Worm (Caenorhabditis elegans) whole organism, L1 larva: Measurements from ENCODE around the gene ckk-1.
A peak's percentile ranks its signal among the peaks of the same experiment; 100 is the strongest.

Experiments used
- F16B12.6 ChIP-seq: fragments of 150-350 bp; optimal IDR thresholded peaks from 2 replicates; lab custom pipeline; 2014; ENCODE audit warnings: missing biosample characterization, missing genetic modification characterization
- aha-1 ChIP-seq: fragments of 150-350 bp; optimal IDR thresholded peaks from 2 replicates; lab custom pipeline; 2014; ENCODE audit warnings: missing biosample characterization, missing genetic modification characterization
- aly-2 ChIP-seq: fragments of 150-350 bp; optimal IDR thresholded peaks from 2 replicates; lab custom pipeline; 2014; ENCODE audit warnings: missing biosample characterization, missing genetic modification characterization
- blmp-1 ChIP-seq: fragments of 150-350 bp; optimal IDR thresholded peaks from 2 replicates; lab custom pipeline; 2014; ENCODE audit warnings: missing biosample characterization, missing genetic modification characterization
- ceh-82 ChIP-seq, 3 experiments: fragments of 150-350 bp in 1 of 3; sonication (generic microtip) in 2 of 3; optimal IDR thresholded peaks; 2 replicates each; lab custom pipeline; 2014 to 2017; ENCODE audit warnings: missing biosample characterization in 3 of 3, missing genetic modification characterization in 3 of 3
- ces-1 ChIP-seq: fragments of 150-350 bp; optimal IDR thresholded peaks from 2 replicates; lab custom pipeline; 2014; ENCODE audit warnings: missing biosample characterization, missing genetic modification reagents, missing genetic modification characterization
- dsc-1 ChIP-seq: sonication (generic microtip); optimal IDR thresholded peaks from 2 replicates; lab custom pipeline; 2016; ENCODE audit warnings: mild to moderate bottlenecking, missing genetic modification characterization, missing compliant biosample characterization
- efl-3 ChIP-seq: fragments of 200-800 bp; sonication (Bioruptor generic); optimal IDR thresholded peaks from 2 replicates; lab custom pipeline; 2018; ENCODE audit warnings: mild to moderate bottlenecking, missing genetic modification characterization, missing compliant biosample characterization
- egl-13 ChIP-seq: sonication (generic microtip); optimal IDR thresholded peaks from 2 replicates; lab custom pipeline; 2016; ENCODE audit warnings: missing genotype, missing genetic modification reagents, missing genetic modification characterization, missing compliant biosample characterization
- egl-27 ChIP-seq, 2 experiments: fragments of 150-350 bp in 1 of 2; sonication (generic microtip); optimal IDR thresholded peaks; 3 replicates each; lab custom pipeline; 2017 to 2018; ENCODE audit warnings: missing biosample characterization in 2 of 2, missing genetic modification characterization in 2 of 2, missing genetic modification reagents in 2 of 2
- elt-2 ChIP-seq: sonication (generic microtip); optimal IDR thresholded peaks from 2 replicates; lab custom pipeline; 2016; ENCODE audit warnings: missing genetic modification characterization, mild to moderate bottlenecking, inconsistent platforms, missing compliant biosample characterization, missing genetic modification reagents
- fkh-10 ChIP-seq: sonication (generic microtip); optimal IDR thresholded peaks from 2 replicates; lab custom pipeline; 2017; ENCODE audit warnings: missing biosample characterization, missing genetic modification reagents, missing genetic modification characterization
- fkh-8 ChIP-seq: sonication (generic microtip); optimal IDR thresholded peaks from 2 replicates; lab custom pipeline; 2016; ENCODE audit warnings: mild to moderate bottlenecking, missing genetic modification characterization, missing compliant biosample characterization
- hpl-2 ChIP-seq: fragments of 150-350 bp; optimal IDR thresholded peaks from 2 replicates; lab custom pipeline; 2014; ENCODE audit warnings: missing biosample characterization, missing genetic modification reagents, missing genetic modification characterization
- irx-1 ChIP-seq: sonication (generic microtip); optimal IDR thresholded peaks from 2 replicates; lab custom pipeline; 2016; ENCODE audit warnings: missing genetic modification characterization, missing compliant biosample characterization
- isw-1 ChIP-seq: fragments of 200-800 bp; sonication (Bioruptor generic); IDR thresholded peaks from 2 replicates; pipeline ENCODE4 v1.3.6; 2022; ENCODE audit warnings: missing genetic modification characterization, missing compliant biosample characterization
- jun-1 ChIP-seq: fragments of 150-350 bp; optimal IDR thresholded peaks from 2 replicates; lab custom pipeline; 2014; ENCODE audit warnings: missing biosample characterization, missing genetic modification reagents, missing genetic modification characterization
- lin-13 ChIP-seq: fragments of 150-350 bp; optimal IDR thresholded peaks from 2 replicates; lab custom pipeline; 2014; ENCODE audit warnings: missing biosample characterization, missing genetic modification reagents, missing genetic modification characterization
- lin-14 ChIP-seq: fragments of 200-800 bp; sonication (Bioruptor generic); optimal IDR thresholded peaks from 2 replicates; lab custom pipeline; 2018; ENCODE audit warnings: mild to moderate bottlenecking, missing genetic modification characterization, moderate library complexity, missing compliant biosample characterization
- lin-15B ChIP-seq: fragments of 150-350 bp; sonication (generic microtip); optimal IDR thresholded peaks from 3 replicates; lab custom pipeline; 2014; ENCODE audit warnings: missing biosample characterization, missing genetic modification characterization
- lin-35 ChIP-seq, 2 experiments: fragments of 150-350 bp; optimal IDR thresholded peaks; 2 replicates each; lab custom pipeline; 2014; ENCODE audit warnings: missing biosample characterization in 2 of 2, missing genetic modification characterization in 2 of 2, missing genetic modification reagents in 2 of 2
- lin-39 ChIP-seq: fragments of 150-350 bp; optimal IDR thresholded peaks from 2 replicates; lab custom pipeline; 2014; ENCODE audit warnings: missing biosample characterization, missing genetic modification reagents, missing genetic modification characterization
- lsy-2 ChIP-seq, 2 experiments: fragments of 150-350 bp; optimal IDR thresholded peaks; 2 replicates each; lab custom pipeline; 2014; ENCODE audit warnings: missing biosample characterization in 2 of 2, missing genetic modification characterization in 2 of 2
- mab-9 ChIP-seq: fragments of 200-800 bp; sonication (Bioruptor generic); IDR thresholded peaks from 2 replicates; pipeline ENCODE4 v1.3.6; 2022; ENCODE audit warnings: missing genetic modification reagents, missing genetic modification characterization, missing compliant biosample characterization
- mef-2 ChIP-seq: fragments of 150-350 bp; optimal IDR thresholded peaks from 2 replicates; lab custom pipeline; 2014; ENCODE audit warnings: missing biosample characterization, missing genetic modification characterization
- nhr-11 ChIP-seq: fragments of 150-350 bp; optimal IDR thresholded peaks from 2 replicates; lab custom pipeline; 2014; ENCODE audit warnings: missing biosample characterization, missing genetic modification characterization
- nhr-12 ChIP-seq: sonication (generic microtip); optimal IDR thresholded peaks from 2 replicates; lab custom pipeline; 2017; ENCODE audit warnings: missing biosample characterization, missing genetic modification characterization
- nhr-19 ChIP-seq: fragments of 200-800 bp; sonication (Bioruptor generic); conservative IDR thresholded peaks from 2 replicates; pipeline ENCODE4 v1.3.6; 2022; ENCODE audit warnings: missing genetic modification characterization, missing compliant biosample characterization
- nhr-237 ChIP-seq: fragments of 150-350 bp; optimal IDR thresholded peaks from 2 replicates; lab custom pipeline; 2014; ENCODE audit warnings: missing biosample characterization, missing genetic modification characterization
- nhr-47 ChIP-seq: sonication (generic microtip); optimal IDR thresholded peaks from 2 replicates; lab custom pipeline; 2016; ENCODE audit warnings: mild to moderate bottlenecking, missing genetic modification characterization, moderate library complexity, missing compliant biosample characterization
- nhr-76 ChIP-seq: sonication (generic microtip); optimal IDR thresholded peaks from 2 replicates; lab custom pipeline; 2017; ENCODE audit warnings: missing biosample characterization, missing genetic modification characterization
- nhr-77 ChIP-seq: fragments of 150-350 bp; optimal IDR thresholded peaks from 2 replicates; lab custom pipeline; 2014; ENCODE audit warnings: missing biosample characterization, missing genetic modification characterization
- nhr-84 ChIP-seq: sonication (generic microtip); optimal IDR thresholded peaks from 2 replicates; lab custom pipeline; 2017; ENCODE audit warnings: missing biosample characterization, missing genetic modification characterization
- pag-3 ChIP-seq: sonication (generic microtip); optimal IDR thresholded peaks from 2 replicates; lab custom pipeline; 2017; ENCODE audit warnings: missing genetic modification characterization, mild to moderate bottlenecking, missing compliant biosample characterization, antibody characterized with exemption, borderline replicate concordance; ENCODE audit not compliant: insufficient read depth
- pqm-1 ChIP-seq: sonication (generic microtip); optimal IDR thresholded peaks from 3 replicates; lab custom pipeline; 2017; ENCODE audit warnings: missing biosample characterization, missing genetic modification characterization
- rnt-1 ChIP-seq: sonication (generic microtip); optimal IDR thresholded peaks from 2 replicates; lab custom pipeline; 2016; ENCODE audit warnings: mild to moderate bottlenecking, missing genetic modification characterization, moderate library complexity, missing compliant biosample characterization
- snpc-4 ChIP-seq: fragments of 150-350 bp; optimal IDR thresholded peaks from 2 replicates; lab custom pipeline; 2014; ENCODE audit warnings: missing biosample characterization, missing genetic modification characterization
- snu-23 ChIP-seq: sonication (generic microtip); optimal IDR thresholded peaks from 2 replicates; lab custom pipeline; 2016; ENCODE audit warnings: missing genetic modification characterization, missing compliant biosample characterization
- sptf-1 ChIP-seq: fragments of 150-350 bp; optimal IDR thresholded peaks from 2 replicates; lab custom pipeline; 2014; ENCODE audit warnings: missing biosample characterization, missing genetic modification characterization
- sup-37 ChIP-seq: fragments of 200-800 bp; sonication (Bioruptor generic); optimal IDR thresholded peaks from 2 replicates; lab custom pipeline; 2018; ENCODE audit warnings: mild to moderate bottlenecking, missing genetic modification characterization, missing compliant biosample characterization
- swsn-7 ChIP-seq: sonication (generic microtip); optimal IDR thresholded peaks from 2 replicates; lab custom pipeline; 2016; ENCODE audit warnings: missing genetic modification characterization, missing compliant biosample characterization
- tbx-2 ChIP-seq: sonication (generic microtip); optimal IDR thresholded peaks from 2 replicates; lab custom pipeline; 2016; ENCODE audit warnings: missing genetic modification characterization, missing compliant biosample characterization
- unc-130 ChIP-seq: fragments of 150-350 bp; optimal IDR thresholded peaks from 2 replicates; lab custom pipeline; 2017; ENCODE audit warnings: missing biosample characterization, missing genetic modification characterization, inconsistent platforms
- unc-86 ChIP-seq: sonication (generic microtip); optimal IDR thresholded peaks from 2 replicates; lab custom pipeline; 2016; ENCODE audit warnings: missing genetic modification characterization, missing compliant biosample characterization
- unc-98 ChIP-seq: fragments of 200-800 bp; sonication (Bioruptor generic); IDR thresholded peaks from 2 replicates; pipeline ENCODE4 v1.3.6; 2022; ENCODE audit warnings: missing genetic modification characterization, missing compliant biosample characterization
- vab-15 ChIP-seq: sonication (generic microtip); optimal IDR thresholded peaks from 2 replicates; lab custom pipeline; 2017; ENCODE audit warnings: missing genotype, mild to moderate bottlenecking, missing genetic modification characterization, missing compliant biosample characterization
- xbp-1 ChIP-seq: sonication (generic microtip); optimal IDR thresholded peaks from 2 replicates; lab custom pipeline; 2016; ENCODE audit warnings: missing genetic modification characterization, missing compliant biosample characterization
- ztf-11 ChIP-seq, 2 experiments: sonication (generic microtip); optimal IDR thresholded peaks; 2 replicates each; lab custom pipeline; 2016 to 2017; ENCODE audit warnings: missing genetic modification characterization in 2 of 2, missing biosample characterization in 1 of 2, missing compliant biosample characterization in 1 of 2
- ztf-4 ChIP-seq: fragments of 150-350 bp; optimal IDR thresholded peaks from 2 replicates; lab custom pipeline; 2014; ENCODE audit warnings: missing biosample characterization, missing genetic modification characterization

Gene ckk-1

DNA sequence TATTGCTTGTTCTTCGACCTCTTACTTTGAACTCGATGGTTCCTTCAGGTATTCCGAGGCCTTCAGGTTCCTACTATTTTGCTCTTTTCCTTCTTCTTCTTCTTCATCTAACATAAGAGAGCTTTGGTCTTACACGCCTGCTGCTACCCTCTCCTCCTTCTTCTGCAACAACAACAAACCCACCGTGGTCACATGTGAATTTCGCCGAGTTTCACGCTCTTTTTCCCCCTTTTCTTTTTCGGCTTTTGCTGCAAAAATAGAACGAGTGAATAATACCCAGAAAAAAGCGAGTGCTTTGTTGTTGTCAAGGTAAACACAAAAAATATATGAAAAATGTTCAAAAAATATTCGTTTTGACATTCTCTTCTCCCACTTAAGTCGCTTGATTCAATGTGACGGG, 11.9 kb upstream of the ckk-1 start (continued):
- no peak for TF ChIP-seq nhr-11 (tag; lab: Kevin White, UChicago)
- no peak for TF ChIP-seq nhr-84 (tag; lab: Kevin White, UChicago)
- no peak for TF ChIP-seq snpc-4 (tag; lab: Kevin White, UChicago)
- TF ChIP-seq unc-98 (GFP tag; lab: Robert Waterston, UW): no peak
- no peak for TF ChIP-seq hpl-2 (GFP tag; lab: Kevin White, UChicago)
- no peak for TF ChIP-seq efl-3 (GFP tag; lab: Kevin White, UChicago)
- no peak for TF ChIP-seq sup-37
- TF ChIP-seq lin-35 (GFP tag; optimal IDR thresholded peaks at IDR 0.05; lab: Kevin White, UChicago): no peak
- TF ChIP-seq lin-13 (GFP tag; lab: Kevin White, UChicago): no peak
- TF ChIP-seq lin-39 (tag; lab: Kevin White, UChicago): no peak
- TF ChIP-seq nhr-12 (tag; lab: Kevin White, UChicago): no peak
- TF ChIP-seq ceh-82 (tag; optimal IDR thresholded peaks at IDR 0.05; lab: Kevin White, UChicago): peak in 1 of 3 experiments; percentile 39
- no peak for TF ChIP-seq mab-9 (GFP tag; lab: Robert Waterston, UW)
- TF ChIP-seq egl-13 (tag; lab: Kevin White, UChicago): no peak
- no peak for TF ChIP-seq xbp-1 (tag; lab: Kevin White, UChicago)
- no peak for TF ChIP-seq nhr-237
- TF ChIP-seq F16B12.6 (tag; lab: Kevin White, UChicago): no peak
- no peak for TF ChIP-seq aly-2 (tag; lab: Kevin White, UChicago)
- TF ChIP-seq nhr-77 (tag; lab: Kevin White, UChicago): no peak
- TF ChIP-seq elt-2 (tag; lab: Kevin White, UChicago): no peak
- peak in 1 of 2 experiments; percentile 6 for TF ChIP-seq lsy-2 (tag; optimal IDR thresholded peaks at IDR 0.05; lab: Kevin White, UChicago)
- TF ChIP-seq lin-15B: no peak
- TF ChIP-seq nhr-76: no peak
- TF ChIP-seq pag-3 (tag; lab: Kevin White, UChicago): no peak
- TF ChIP-seq unc-86 (tag; lab: Kevin White, UChicago): peak; percentile 10
- TF ChIP-seq ztf-4 (tag; lab: Kevin White, UChicago): no peak
- no peak for TF ChIP-seq tbx-2 (tag; lab: Kevin White, UChicago)
- no peak for TF ChIP-seq ztf-11 (tag; optimal IDR thresholded peaks at IDR 0.05; lab: Kevin White, UChicago)
- 0 out of 2 replicates have a peak, but pooled peaks have one; percentile 2 for TF ChIP-seq nhr-19 (GFP tag; lab: Robert Waterston, UW)
- no peak for TF ChIP-seq vab-15
- no peak for TF ChIP-seq fkh-8 (tag; lab: Kevin White, UChicago)
- TF ChIP-seq rnt-1 (tag; lab: Kevin White, UChicago): peak; percentile 39
- no peak for TF ChIP-seq unc-130 (tag; lab: Kevin White, UChicago)
- no peak for TF ChIP-seq blmp-1 (tag; lab: Kevin White, UChicago)
- no peak for TF ChIP-seq jun-1 (tag; lab: Kevin White, UChicago)
- no peak for TF ChIP-seq fkh-10
- TF ChIP-seq lin-14 (GFP tag; lab: Kevin White, UChicago): peak; percentile 70
- TF ChIP-seq isw-1 (GFP tag; lab: Robert Waterston, UW): no peak
- TF ChIP-seq ces-1 (GFP tag; lab: Kevin White, UChicago): no peak
- TF ChIP-seq snu-23: peak; percentile 4
- TF ChIP-seq swsn-7: no peak
- TF ChIP-seq pqm-1 (tag; lab: Kevin White, UChicago): no peak
- TF ChIP-seq egl-27 (tag; optimal IDR thresholded peaks at IDR 0.05; lab: Kevin White, UChicago): no peak
- TF ChIP-seq sptf-1 (tag; lab: Kevin White, UChicago): no peak
- no peak for TF ChIP-seq aha-1
- TF ChIP-seq irx-1 (tag; lab: Kevin White, UChicago): no peak
- peak; percentile 35 for TF ChIP-seq mef-2 (tag; lab: Kevin White, UChicago)
- TF ChIP-seq nhr-47: no peak
- TF ChIP-seq dsc-1: no peak
